Fruit fly (Drosophila melanogaster): ENCODE results near the gene CG17028.

The CG17028 gene

DNA sequence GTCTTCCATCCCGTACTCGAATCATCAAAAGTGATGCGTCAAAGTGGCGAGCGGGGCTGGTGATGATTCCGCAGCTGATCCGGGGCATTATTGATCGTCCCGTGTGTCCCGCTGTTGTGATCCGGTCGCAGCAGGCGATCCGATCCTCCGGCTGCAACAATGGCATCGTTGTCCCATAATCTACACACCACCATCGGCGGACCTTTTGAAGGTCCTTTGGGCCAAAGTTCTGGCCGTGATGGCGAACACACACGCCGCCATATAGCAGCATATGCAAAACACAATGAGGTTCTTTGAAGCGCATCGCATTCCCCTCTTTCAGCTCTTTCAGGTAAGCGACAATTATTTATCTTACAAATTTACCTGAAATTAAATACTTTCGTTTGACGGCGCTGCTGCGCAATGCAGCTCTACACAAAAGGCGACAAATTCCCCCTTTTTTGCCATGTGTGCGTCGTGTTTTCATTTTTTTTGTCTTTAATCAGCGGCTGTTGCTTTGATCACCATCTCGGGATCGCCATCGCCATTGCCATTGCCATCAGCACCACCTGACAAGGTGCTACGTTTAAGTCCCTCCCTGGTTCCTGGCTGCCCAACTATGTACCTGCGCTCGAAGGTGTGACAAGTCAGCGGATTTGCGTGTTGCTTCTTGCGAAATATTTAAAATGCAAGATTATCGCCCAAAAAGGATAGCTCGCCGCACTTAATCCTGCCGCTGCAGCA is 39.4 kb downstream of the CG17028 start:
- TF ChIP-seq dmrt93B (GFP tag; optimal IDR thresholded peaks at IDR 0.05) (no peak), Dfd (GFP tag; optimal IDR thresholded peaks at IDR 0.05) (no peak), Vsx2 (GFP tag; optimal IDR thresholded peaks at IDR 0.05; ENCODE audit: partially characterized antibody) (no peak)

DNA sequence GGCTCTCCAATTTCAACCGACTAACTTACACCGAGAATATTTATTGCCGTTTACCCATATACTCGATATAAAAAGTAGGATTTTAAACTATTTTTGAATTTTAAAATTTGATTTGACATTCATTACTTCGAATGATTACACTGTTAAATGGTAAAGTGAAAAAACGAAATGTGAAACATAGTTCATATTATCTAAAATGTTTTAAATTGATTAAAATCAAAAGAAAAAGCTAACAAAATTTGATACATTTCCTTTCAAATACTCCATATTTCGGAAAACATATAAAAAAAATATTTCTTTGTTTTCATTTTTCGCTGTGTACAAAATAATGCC is 39.9 kb downstream of the CG17028 start:
- no peak for TF ChIP-seq N (GFP tag; optimal IDR thresholded peaks at IDR 0.05)
- TF ChIP-seq HLH106 (tag; optimal IDR thresholded peaks at IDR 0.05), result peak; percentile 6

DNA sequence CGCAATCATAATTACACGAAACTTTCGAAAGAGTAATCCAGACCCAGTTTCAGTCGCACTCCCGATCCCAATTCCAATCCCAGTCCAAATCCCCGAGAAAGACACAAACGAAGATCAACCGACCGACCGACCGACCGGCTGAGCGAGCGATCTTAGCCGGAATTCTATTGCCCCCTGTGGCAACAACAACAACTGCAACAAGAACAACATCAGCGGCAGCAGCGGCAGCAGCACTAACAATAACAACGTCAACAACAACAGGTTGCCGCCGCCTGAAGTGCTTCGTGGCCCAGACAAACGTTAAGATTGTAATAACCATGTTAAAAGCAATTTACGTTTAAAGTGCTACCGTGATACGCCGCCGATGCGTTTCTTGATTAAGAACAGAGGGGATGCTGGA is 40.4 kb downstream of the CG17028 start:
- TF ChIP-seq brk (GFP tag; optimal IDR thresholded peaks at IDR 0.05), result no peak
- no peak for TF ChIP-seq Vsx2 (GFP tag; optimal IDR thresholded peaks at IDR 0.05; ENCODE audit: partially characterized antibody)
- TF ChIP-seq lola (GFP tag; optimal IDR thresholded peaks at IDR 0.05), result no peak
- no peak for TF ChIP-seq Hnf4 (GFP tag; optimal IDR thresholded peaks at IDR 0.05)
- TF ChIP-seq CrebA (GFP tag; optimal IDR thresholded peaks at IDR 0.05; ENCODE audit: borderline replicate concordance), result no peak
- TF ChIP-seq jim (GFP tag; optimal IDR thresholded peaks at IDR 0.05), result no peak
- TF ChIP-seq dmrt93B (GFP tag; optimal IDR thresholded peaks at IDR 0.05), result no peak
- TF ChIP-seq woc (GFP tag; optimal IDR thresholded peaks at IDR 0.05), result no peak
- no peak for TF ChIP-seq dl (GFP tag; optimal IDR thresholded peaks at IDR 0.05; ENCODE audit: insufficient read depth in 1 of 2, partially characterized antibody in 2 of 2)
- no peak for TF ChIP-seq Dif (GFP tag; optimal IDR thresholded peaks at IDR 0.05; ENCODE audit: partially characterized antibody)
- TF ChIP-seq Hr83 (GFP tag; optimal IDR thresholded peaks at IDR 0.05; ENCODE audit: poor library complexity, severe bottlenecking), result no peak
- TF ChIP-seq GATAd (GFP tag; optimal IDR thresholded peaks at IDR 0.05), result no peak
- no peak for TF ChIP-seq pan (optimal IDR thresholded peaks at IDR 0.05)

DNA sequence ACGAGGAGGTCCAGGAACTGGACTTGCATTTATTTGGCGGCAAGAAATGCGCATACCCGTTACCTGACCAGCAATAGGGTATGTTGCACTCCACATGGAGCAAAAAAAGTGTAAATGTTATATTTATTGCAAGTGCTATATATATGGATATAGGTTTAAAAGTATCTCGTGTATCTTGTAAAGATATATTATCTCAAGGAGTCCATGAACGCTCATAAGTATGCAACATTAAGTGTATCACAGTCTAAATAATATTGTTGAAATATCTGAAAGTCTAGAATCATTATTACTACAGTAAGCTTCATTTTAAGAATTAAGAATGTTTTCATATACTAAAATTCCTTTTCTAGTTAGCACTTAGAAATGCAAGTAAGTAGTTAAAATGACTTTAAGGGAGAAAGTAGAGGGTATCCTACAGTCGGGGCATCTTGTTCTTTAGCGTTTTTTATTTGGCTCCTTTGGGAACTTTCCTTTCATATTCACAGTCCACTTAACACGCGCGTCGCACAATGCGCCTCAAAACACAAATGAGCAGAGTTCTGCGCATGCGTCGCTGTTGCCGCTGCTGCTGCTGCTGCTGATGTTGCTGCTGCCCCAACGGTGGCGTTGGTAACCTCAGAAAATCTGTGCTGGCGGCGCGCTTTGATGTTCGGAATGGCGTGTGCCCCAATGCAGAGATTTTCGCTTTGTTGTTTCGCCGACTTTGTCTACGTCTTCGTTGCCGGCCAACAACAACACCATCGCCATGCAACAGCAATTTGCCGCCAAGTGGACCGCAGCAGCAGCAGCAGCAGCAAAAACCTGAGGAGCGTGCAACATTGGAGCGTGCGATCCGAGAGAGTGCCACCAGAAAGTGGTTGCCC is 41.1 kb downstream of the CG17028 start:
- TF ChIP-seq rgr (GFP tag; optimal IDR thresholded peaks at IDR 0.05) (peak; percentile 6), sv (GFP tag; optimal IDR thresholded peaks at IDR 0.05) (no peak), OdsH (GFP tag; optimal IDR thresholded peaks at IDR 0.05) (peak; percentile 26), Abd-B (GFP tag; optimal IDR thresholded peaks at IDR 0.05) (no peak), GATAd (GFP tag; optimal IDR thresholded peaks at IDR 0.05) (no peak), br (GFP tag; optimal IDR thresholded peaks at IDR 0.05) (no peak), CG32264 (GFP tag; optimal IDR thresholded peaks at IDR 0.05) (no peak), lola (GFP tag; optimal IDR thresholded peaks at IDR 0.05) (no peak), dmrt93B (GFP tag; optimal IDR thresholded peaks at IDR 0.05) (peak; percentile 11), Myc (optimal IDR thresholded peaks at IDR 0.05) (no peak), h (GFP tag; optimal IDR thresholded peaks at IDR 0.05) (peak; percentile 12), N (GFP tag; optimal IDR thresholded peaks at IDR 0.05) (no peak), Rel (GFP tag; optimal IDR thresholded peaks at IDR 0.05) (no peak), Rel (tag; optimal IDR thresholded peaks at IDR 0.05) (no peak), fru (GFP tag; optimal IDR thresholded peaks at IDR 0.05) (peak; percentile 22), Mio (GFP tag; optimal IDR thresholded peaks at IDR 0.05) (no peak), dsf (GFP tag; optimal IDR thresholded peaks at IDR 0.05; ENCODE audit: borderline replicate concordance) (no peak), brk (GFP tag; optimal IDR thresholded peaks at IDR 0.05) (no peak), Hr78 (GFP tag; optimal IDR thresholded peaks at IDR 0.05) (no peak), ey (GFP tag; optimal IDR thresholded peaks at IDR 0.05) (peak; percentile 32), Sp1 (GFP tag; optimal IDR thresholded peaks at IDR 0.05) (peak; percentile 40), tai (GFP tag; optimal IDR thresholded peaks at IDR 0.05) (no peak), Dif (GFP tag; optimal IDR thresholded peaks at IDR 0.05; ENCODE audit: partially characterized antibody) (no peak), CrebA (GFP tag; optimal IDR thresholded peaks at IDR 0.05; ENCODE audit: borderline replicate concordance) (no peak), Hnf4 (GFP tag; optimal IDR thresholded peaks at IDR 0.05) (no peak), Hr83 (GFP tag; optimal IDR thresholded peaks at IDR 0.05; ENCODE audit: poor library complexity, severe bottlenecking) (no peak), psq (GFP tag; optimal IDR thresholded peaks at IDR 0.05) (no peak), Dfd (GFP tag; optimal IDR thresholded peaks at IDR 0.05) (peak; percentile 69), jim (GFP tag; optimal IDR thresholded peaks at IDR 0.05) (no peak), woc (GFP tag; optimal IDR thresholded peaks at IDR 0.05) (peak; percentile 43), foxo (GFP tag; optimal IDR thresholded peaks at IDR 0.05) (peak in 1 of 2 experiments; percentile 41), HLH106 (tag; optimal IDR thresholded peaks at IDR 0.05) (peak; percentile 3)
